Worm (Caenorhabditis elegans): ENCODE measurements around the gene fbxb-44.

ce11 chrII:1584140-1584539, 45.5 kb downstream of the fbxb-44 start, which contains the start of gene clec-21:
- TF ChIP-seq lir-3 (tag; optimal IDR thresholded peaks at IDR 0.05; ENCODE audit: poor library complexity), result no peak
- TF ChIP-seq zag-1 (tag; optimal IDR thresholded peaks at IDR 0.05), result no peak
- no peak for TF ChIP-seq mdl-1 (tag; optimal IDR thresholded peaks at IDR 0.05)
- no peak for TF ChIP-seq dpl-1 (GFP tag; optimal IDR thresholded peaks at IDR 0.05)

Measured in whole organism, L1 larva.